Worm (Caenorhabditis elegans) whole organism, L4 larva: Measurements from ENCODE around the gene ent-2.

Experiments
- D1046.2 ChIP-seq: fragments of 200-800 bp; sonication (Bioruptor generic); IDR thresholded peaks from 2 replicates; pipeline ENCODE4 v1.3.6; 2022; ENCODE audit warnings: missing genetic modification characterization, missing compliant biosample characterization
- F26F4.8 ChIP-seq: fragments of 200-800 bp; sonication (Bioruptor generic); conservative IDR thresholded peaks from 2 replicates; pipeline ENCODE4 v1.3.6; 2022; ENCODE audit warnings: missing genetic modification characterization, missing compliant biosample characterization
- F37D6.2 ChIP-seq: sonication (generic microtip); optimal IDR thresholded peaks from 2 replicates; lab custom pipeline; 2016; ENCODE audit warnings: mild to moderate bottlenecking, missing genetic modification characterization, missing compliant biosample characterization
- T20F7.1 ChIP-seq: fragments of 200-800 bp; sonication (Bioruptor generic); optimal IDR thresholded peaks from 2 replicates; lab custom pipeline; 2018; ENCODE audit warnings: mild to moderate bottlenecking, missing genetic modification characterization, missing compliant biosample characterization
- Y105C5A.15 ChIP-seq: fragments of 200-800 bp; sonication (Bioruptor generic); IDR thresholded peaks from 2 replicates; pipeline ENCODE4 v1.3.6; 2022; ENCODE audit warnings: missing genetic modification characterization, missing compliant biosample characterization
- ZK546.5 ChIP-seq, 2 experiments: sonication (generic microtip); optimal IDR thresholded peaks; 2 replicates each; lab custom pipeline; 2017; ENCODE audit warnings: missing biosample characterization in 2 of 2, missing genetic modification characterization in 2 of 2
- aly-2 ChIP-seq: sonication (generic microtip); optimal IDR thresholded peaks from 2 replicates; lab custom pipeline; 2018; ENCODE audit warnings: missing biosample characterization, missing genetic modification characterization
- arid-1 ChIP-seq: fragments of 200-800 bp; sonication (Bioruptor generic); conservative IDR thresholded peaks from 2 replicates; pipeline ENCODE4 v1.3.6; 2022; ENCODE audit warnings: missing genetic modification reagents, missing genetic modification characterization, missing compliant biosample characterization
- ceh-20 ChIP-seq: fragments of 200-800 bp; sonication (Bioruptor generic); IDR thresholded peaks from 2 replicates; pipeline ENCODE4 v1.3.6; 2022; ENCODE audit warnings: missing genetic modification reagents, missing genetic modification characterization, missing compliant biosample characterization
- ceh-32 ChIP-seq: sonication (generic microtip); optimal IDR thresholded peaks from 2 replicates; lab custom pipeline; 2016; ENCODE audit warnings: mild to moderate bottlenecking, missing genetic modification characterization, missing compliant biosample characterization; ENCODE audit not compliant: poor library complexity
- ceh-44 ChIP-seq: fragments of 200-800 bp; sonication (Bioruptor generic); IDR thresholded peaks from 2 replicates; pipeline ENCODE4 v1.3.6; 2022; ENCODE audit warnings: missing genetic modification reagents, missing genetic modification characterization, missing compliant biosample characterization
- ceh-62 ChIP-seq: sonication (generic microtip); optimal IDR thresholded peaks from 2 replicates; lab custom pipeline; 2017; ENCODE audit warnings: missing biosample characterization, missing genetic modification characterization
- ctbp-1 ChIP-seq: fragments of 200-800 bp; sonication (Bioruptor generic); IDR thresholded peaks from 2 replicates; pipeline ENCODE4 v1.3.6; 2022; ENCODE audit warnings: missing genetic modification reagents, missing genetic modification characterization, missing compliant biosample characterization
- daf-12 ChIP-seq: fragments of 150-350 bp; optimal IDR thresholded peaks from 2 replicates; lab custom pipeline; 2014; ENCODE audit warnings: missing biosample characterization, missing genetic modification reagents, missing genetic modification characterization
- daf-16 ChIP-seq, 3 experiments: sonication (generic microtip); optimal IDR thresholded peaks; 2 replicates each; lab custom pipeline; 2016 to 2017; ENCODE audit warnings: missing genetic modification characterization in 3 of 3, missing genetic modification reagents in 3 of 3, mild to moderate bottlenecking in 2 of 3, missing compliant biosample characterization in 2 of 3, missing biosample characterization in 1 of 3, moderate library complexity in 1 of 3
- dpl-1 ChIP-seq: fragments of 150-350 bp; optimal IDR thresholded peaks from 2 replicates; lab custom pipeline; 2014; ENCODE audit warnings: missing biosample characterization, missing genetic modification reagents, missing genetic modification characterization
- egl-43 ChIP-seq: fragments of 200-800 bp; sonication (Bioruptor generic); IDR thresholded peaks from 2 replicates; pipeline ENCODE4 v1.3.6; 2022; ENCODE audit warnings: missing genetic modification reagents, missing genetic modification characterization, missing compliant biosample characterization
- fos-1 ChIP-seq: fragments of 150-350 bp; optimal IDR thresholded peaks from 2 replicates; lab custom pipeline; 2014; ENCODE audit warnings: missing biosample characterization, missing genetic modification characterization
- gei-8 ChIP-seq: fragments of 200-800 bp; sonication (Bioruptor generic); optimal IDR thresholded peaks from 2 replicates; lab custom pipeline; 2018; ENCODE audit warnings: mild to moderate bottlenecking, missing genetic modification characterization, missing compliant biosample characterization
- hif-1 ChIP-seq, 2 experiments: sonication (generic microtip); optimal IDR thresholded peaks; 2 replicates each; lab custom pipeline; 2016 to 2017; ENCODE audit warnings: missing compliant biosample characterization in 2 of 2, missing genetic modification characterization in 2 of 2, missing genetic modification reagents in 2 of 2, missing genotype in 2 of 2, mild to moderate bottlenecking in 1 of 2
- hlh-11 ChIP-seq: fragments of 200-800 bp; sonication (Bioruptor generic); optimal IDR thresholded peaks from 2 replicates; lab custom pipeline; 2018; ENCODE audit warnings: mild to moderate bottlenecking, missing genetic modification characterization, missing compliant biosample characterization
- hlh-30 ChIP-seq: sonication (generic microtip); optimal IDR thresholded peaks from 2 replicates; lab custom pipeline; 2017; ENCODE audit warnings: antibody characterized with exemption, mild to moderate bottlenecking, missing genetic modification characterization, missing compliant biosample characterization; ENCODE audit not compliant: insufficient read depth
- hmg-1.1 ChIP-seq: fragments of 200-800 bp; sonication (Bioruptor generic); IDR thresholded peaks from 2 replicates; pipeline ENCODE4 v1.3.6; 2022; ENCODE audit warnings: missing genetic modification reagents, missing genetic modification characterization, missing compliant biosample characterization
- jun-1 ChIP-seq: fragments of 150-350 bp; optimal IDR thresholded peaks from 2 replicates; lab custom pipeline; 2014; ENCODE audit warnings: missing biosample characterization, missing genetic modification reagents, missing genetic modification characterization
- lin-1 ChIP-seq: fragments of 200-800 bp; sonication (Bioruptor generic); IDR thresholded peaks from 2 replicates; pipeline ENCODE4 v1.3.6; 2022; ENCODE audit warnings: missing genetic modification reagents, missing genetic modification characterization, missing compliant biosample characterization
- lin-13 ChIP-seq: fragments of 150-350 bp; optimal IDR thresholded peaks from 2 replicates; lab custom pipeline; 2014; ENCODE audit warnings: missing biosample characterization, missing genetic modification reagents, missing genetic modification characterization
- lin-38 ChIP-seq: fragments of 200-800 bp; sonication (Bioruptor generic); IDR thresholded peaks from 2 replicates; pipeline ENCODE4 v1.3.6; 2022; ENCODE audit warnings: missing genetic modification reagents, missing genetic modification characterization, missing compliant biosample characterization
- lsy-2 ChIP-seq, 2 experiments: fragments of 150-350 bp in 1 of 2; sonication (generic microtip) in 1 of 2; optimal IDR thresholded peaks; 2 replicates each; lab custom pipeline; 2014 to 2017; ENCODE audit warnings: missing biosample characterization in 2 of 2, missing genetic modification characterization in 2 of 2
- madf-5 ChIP-seq, 2 experiments: fragments of 200-800 bp; sonication (Bioruptor generic); IDR thresholded peaks; 2 replicates each; pipeline ENCODE4 v1.3.6; 2022; ENCODE audit warnings: missing compliant biosample characterization in 2 of 2, missing genetic modification characterization in 2 of 2
- mdl-1 ChIP-seq, 2 experiments: fragments of 150-350 bp in 1 of 2; sonication (generic microtip) in 1 of 2; optimal IDR thresholded peaks; 2 replicates each; lab custom pipeline; 2014 to 2017; ENCODE audit warnings: missing biosample characterization in 2 of 2, missing genetic modification characterization in 2 of 2
- mep-1 ChIP-seq: fragments of 150-350 bp; sonication (generic microtip); optimal IDR thresholded peaks from 3 replicates; lab custom pipeline; 2014; ENCODE audit warnings: missing biosample characterization, missing genetic modification characterization
- mes-2 ChIP-seq: sonication (generic microtip); optimal IDR thresholded peaks from 2 replicates; lab custom pipeline; 2016; ENCODE audit warnings: missing genotype, mild to moderate bottlenecking, missing genetic modification characterization, missing compliant biosample characterization; ENCODE audit not compliant: poor library complexity, severe bottlenecking
- mxl-3 ChIP-seq: fragments of 200-800 bp; sonication (Bioruptor generic); optimal IDR thresholded peaks from 2 replicates; lab custom pipeline; 2018; ENCODE audit warnings: mild to moderate bottlenecking, missing genetic modification characterization, missing compliant biosample characterization
- nhr-10 ChIP-seq: fragments of 150-350 bp; optimal IDR thresholded peaks from 2 replicates; lab custom pipeline; 2014; ENCODE audit warnings: missing biosample characterization, missing genetic modification characterization
- nhr-11 ChIP-seq: fragments of 150-350 bp; optimal IDR thresholded peaks from 2 replicates; lab custom pipeline; 2014; ENCODE audit warnings: missing biosample characterization, missing genetic modification characterization
- nhr-28 ChIP-seq: fragments of 150-350 bp; optimal IDR thresholded peaks from 2 replicates; lab custom pipeline; 2014; ENCODE audit warnings: missing biosample characterization, missing genetic modification characterization
- nhr-41 ChIP-seq: fragments of 200-800 bp; sonication (Bioruptor generic); IDR thresholded peaks from 2 replicates; pipeline ENCODE4 v1.3.6; 2022; ENCODE audit warnings: missing genetic modification reagents, missing genetic modification characterization, missing compliant biosample characterization
- nhr-42 ChIP-seq: fragments of 200-800 bp; sonication (Bioruptor generic); IDR thresholded peaks from 2 replicates; pipeline ENCODE4 v1.3.6; 2022; ENCODE audit warnings: missing genetic modification characterization, missing compliant biosample characterization
- nhr-48 ChIP-seq: sonication (generic microtip); optimal IDR thresholded peaks from 2 replicates; lab custom pipeline; 2016; ENCODE audit warnings: mild to moderate bottlenecking, missing genetic modification characterization, missing compliant biosample characterization
- nhr-77 ChIP-seq: fragments of 150-350 bp; optimal IDR thresholded peaks from 2 replicates; lab custom pipeline; 2014; ENCODE audit warnings: missing biosample characterization, missing genetic modification characterization
- php-3 ChIP-seq: fragments of 200-800 bp; sonication (Bioruptor generic); IDR thresholded peaks from 2 replicates; pipeline ENCODE4 v1.3.6; 2022; ENCODE audit warnings: missing genetic modification reagents, missing genetic modification characterization, missing compliant biosample characterization
- rbr-2 ChIP-seq: sonication (generic microtip); optimal IDR thresholded peaks from 2 replicates; lab custom pipeline; 2016; ENCODE audit warnings: missing genotype, missing genetic modification characterization, missing compliant biosample characterization
- saeg-2 ChIP-seq: fragments of 200-800 bp; sonication (Bioruptor generic); IDR thresholded peaks from 2 replicates; pipeline ENCODE4 v1.3.6; 2022; ENCODE audit warnings: missing genetic modification reagents, missing genetic modification characterization, missing compliant biosample characterization
- skn-1 ChIP-seq: fragments of 150-350 bp; optimal IDR thresholded peaks from 2 replicates; lab custom pipeline; 2014; ENCODE audit warnings: missing biosample characterization, missing genetic modification characterization
- spr-1 ChIP-seq: sonication (generic microtip); optimal IDR thresholded peaks from 2 replicates; lab custom pipeline; 2016; ENCODE audit warnings: mild to moderate bottlenecking, missing genetic modification characterization, missing compliant biosample characterization
- spr-3 ChIP-seq: fragments of 200-800 bp; sonication (Bioruptor generic); optimal IDR thresholded peaks from 2 replicates; lab custom pipeline; 2018; ENCODE audit warnings: mild to moderate bottlenecking, missing genetic modification characterization, missing compliant biosample characterization
- tag-97 ChIP-seq: fragments of 200-800 bp; sonication (Bioruptor generic); IDR thresholded peaks from 2 replicates; pipeline ENCODE4 v1.3.6; 2022; ENCODE audit warnings: missing genetic modification characterization, missing compliant biosample characterization
- tra-1 ChIP-seq: fragments of 200-800 bp; sonication (Bioruptor generic); IDR thresholded peaks from 2 replicates; pipeline ENCODE4 v1.3.6; 2022; ENCODE audit warnings: missing genetic modification reagents, missing genetic modification characterization, missing compliant biosample characterization
- ztf-7 ChIP-seq: fragments of 150-350 bp; optimal IDR thresholded peaks from 2 replicates; lab custom pipeline; 2014; ENCODE audit warnings: missing biosample characterization, missing genetic modification characterization

ent-2 gene

DNA sequence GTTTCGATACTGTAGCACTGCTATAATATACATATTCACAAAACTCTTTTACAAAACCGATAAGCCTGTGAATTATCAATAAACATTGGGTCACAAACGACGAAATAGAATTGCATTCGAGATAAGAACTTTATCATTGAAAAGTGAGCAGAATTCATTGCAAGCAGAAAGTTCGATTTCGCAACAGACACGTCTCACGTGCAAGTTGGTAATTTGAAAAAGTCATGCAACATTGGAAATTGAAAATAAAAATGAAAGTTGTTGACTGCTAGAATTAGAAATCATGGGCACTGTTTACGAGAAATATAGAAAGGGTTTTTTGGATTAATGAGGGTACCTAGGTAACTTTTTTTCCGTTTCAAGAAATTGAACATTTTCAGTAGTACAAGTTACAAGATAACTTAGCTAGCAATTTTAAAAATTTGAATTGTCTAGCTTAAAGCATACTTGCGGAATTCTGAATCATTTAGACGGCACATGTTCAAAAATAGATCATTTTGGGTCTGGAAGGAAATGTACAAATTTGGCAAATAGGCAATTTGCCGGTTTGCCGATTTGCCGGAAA is 9.7 kb downstream of the ent-2 start:
- TF ChIP-seq mdl-1 (tag; optimal IDR thresholded peaks at IDR 0.05; lab: Kevin White, UChicago), result peak; percentile 52 to 93
- TF ChIP-seq mxl-3 (GFP tag; lab: Kevin White, UChicago), result peak; percentile 68
- TF ChIP-seq saeg-2 (GFP tag; lab: Robert Waterston, UW), result peak; percentile 65; the same call in 1 of the 2 replicates
- TF ChIP-seq rbr-2, result no peak
- TF ChIP-seq hif-1 (tag; optimal IDR thresholded peaks at IDR 0.05; lab: Kevin White, UChicago), result peak; percentile 68 to 94
- TF ChIP-seq lin-1 (GFP tag; lab: Robert Waterston, UW), result peak; percentile 71
- no peak for TF ChIP-seq nhr-42 (GFP tag; lab: Robert Waterston, UW)
- peak; percentile 93 for TF ChIP-seq hlh-11 (tag; lab: Kevin White, UChicago)
- no peak for TF ChIP-seq ceh-32 (tag; lab: Kevin White, UChicago)
- no peak for TF ChIP-seq ceh-62 (tag; lab: Kevin White, UChicago)
- peak; percentile 12 for TF ChIP-seq jun-1 (tag; lab: Kevin White, UChicago)
- peak; percentile 40 for TF ChIP-seq mes-2
- TF ChIP-seq fos-1 (tag; lab: Kevin White, UChicago), result peak; percentile 81
- TF ChIP-seq lin-13 (GFP tag; lab: Kevin White, UChicago), result peak; percentile 92
- TF ChIP-seq D1046.2 (GFP tag; lab: Robert Waterston, UW), result no peak
- peak; percentile 82 for TF ChIP-seq php-3 (GFP tag; lab: Robert Waterston, UW)
- TF ChIP-seq lsy-2 (tag; optimal IDR thresholded peaks at IDR 0.05; lab: Kevin White, UChicago), result peak; percentile 41 to 75
- no peak for TF ChIP-seq aly-2 (tag; lab: Kevin White, UChicago)
- TF ChIP-seq nhr-48 (tag; lab: Kevin White, UChicago), result peak; percentile 68
- TF ChIP-seq hlh-30 (tag; lab: Kevin White, UChicago), result peak; percentile 96
- peak; percentile 93 for TF ChIP-seq mep-1 (tag; lab: Kevin White, UChicago)
- TF ChIP-seq Y105C5A.15 (GFP tag; lab: Robert Waterston, UW), result peak; percentile 64; the same call in 1 of the 2 replicates
- TF ChIP-seq spr-1, result peak; percentile 33
- TF ChIP-seq arid-1 (GFP tag; lab: Robert Waterston, UW), result peak; percentile 66
- TF ChIP-seq ctbp-1 (GFP tag; lab: Robert Waterston, UW), result 0 out of 2 replicates have a peak, but pooled peaks have one; percentile 9
- peak; percentile 96 for TF ChIP-seq nhr-77 (tag; lab: Kevin White, UChicago)
- peak; percentile 58 for TF ChIP-seq gei-8 (GFP tag; lab: Kevin White, UChicago)
- peak; percentile 98 for TF ChIP-seq nhr-28 (tag; lab: Kevin White, UChicago)
- TF ChIP-seq tra-1, result 0 out of 2 replicates have a peak, but pooled peaks have one; percentile 53
- TF ChIP-seq hmg-1.1, result 0 out of 2 replicates have a peak, but pooled peaks have one; percentile 7
- peak; percentile 20 for TF ChIP-seq F37D6.2 (tag; lab: Kevin White, UChicago)
- TF ChIP-seq skn-1, result no peak
- TF ChIP-seq ceh-44, result no peak
- no peak for TF ChIP-seq F26F4.8
- TF ChIP-seq ZK546.5 (tag; optimal IDR thresholded peaks at IDR 0.05; lab: Kevin White, UChicago), result no peak
- TF ChIP-seq dpl-1, result peak; percentile 49
- TF ChIP-seq ztf-7 (tag; lab: Kevin White, UChicago), result no peak
- TF ChIP-seq egl-43 (GFP tag; lab: Robert Waterston, UW), result no peak
- no peak for TF ChIP-seq daf-12 (tag; lab: Kevin White, UChicago)
- TF ChIP-seq lin-38 (GFP tag; lab: Robert Waterston, UW), result peak; percentile 37; the same call in 1 of the 2 replicates
- TF ChIP-seq tag-97 (GFP tag; lab: Robert Waterston, UW), result no peak
- TF ChIP-seq T20F7.1 (GFP tag; lab: Kevin White, UChicago), result peak; percentile 81
- no peak for TF ChIP-seq madf-5 (GFP tag; IDR thresholded peaks at IDR 0.05; lab: Robert Waterston, UW)
- TF ChIP-seq ceh-20 (GFP tag; lab: Robert Waterston, UW), result 0 out of 2 replicates have a peak, but pooled peaks have one; percentile 23
- peak; percentile 75 for TF ChIP-seq nhr-11 (tag; lab: Kevin White, UChicago)
- TF ChIP-seq nhr-10 (tag; lab: Kevin White, UChicago), result peak; percentile 93
- no peak for TF ChIP-seq nhr-41 (GFP tag; lab: Robert Waterston, UW)
- TF ChIP-seq spr-3 (GFP tag; lab: Kevin White, UChicago), result no peak
- TF ChIP-seq daf-16 (GFP tag; optimal IDR thresholded peaks at IDR 0.05; lab: Kevin White, UChicago), result peak in 1 of 2 experiments; percentile 10
- TF ChIP-seq daf-16 (tag; optimal IDR thresholded peaks at IDR 0.05; lab: Kevin White, UChicago), result peak; percentile 98
